Fruit fly (Drosophila melanogaster): ENCODE data around the gene CG17186.

CG17186 gene

DNA sequence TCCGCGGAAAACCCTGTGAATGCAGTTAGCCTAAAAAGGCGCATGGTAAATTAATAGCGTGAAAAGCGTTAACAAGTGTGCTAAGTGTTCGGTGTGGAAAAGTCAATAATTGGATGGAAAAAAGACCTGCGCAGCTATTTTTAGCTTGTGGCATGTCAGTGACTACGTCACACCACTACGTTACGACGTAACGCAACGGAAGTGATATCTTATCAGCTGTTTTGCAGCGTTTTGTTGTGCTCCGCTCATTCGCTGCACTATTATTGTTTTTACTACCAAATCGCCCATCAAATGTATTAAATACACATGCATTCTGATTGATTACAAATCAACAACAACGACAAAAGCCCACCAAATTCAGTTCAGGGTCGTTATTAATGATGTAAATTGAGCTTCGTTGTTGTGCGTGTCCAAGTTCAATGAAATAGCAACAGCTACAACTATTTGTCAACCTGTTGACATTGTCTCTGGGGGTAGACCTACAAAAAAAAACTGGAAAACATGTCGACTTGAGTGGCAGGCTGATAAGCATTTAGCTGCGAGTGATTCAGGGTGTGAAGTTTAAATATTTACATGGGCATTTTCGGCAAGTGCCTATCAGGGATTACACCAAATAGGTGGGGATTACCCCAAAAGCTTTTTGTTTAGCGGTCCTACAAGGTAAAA lies 29.6 kb downstream of the CG17186 start (continued):
- no peak for TF ChIP-seq CG8290 (GFP tag; optimal IDR thresholded peaks at IDR 0.05)
- peak in 1 of 2 experiments; percentile 61 for TF ChIP-seq CG8290 (tag; optimal IDR thresholded peaks at IDR 0.05)
- TF ChIP-seq chinmo (GFP tag; IDR thresholded peaks at IDR 0.05; ENCODE audit: partially characterized antibody) = peak; percentile 98
- TF ChIP-seq dan (GFP tag; IDR thresholded peaks at IDR 0.05) = no peak
- TF ChIP-seq Fer1 (GFP tag; optimal IDR thresholded peaks at IDR 0.05) = peak; percentile 43
- no peak for TF ChIP-seq Sin3A (optimal IDR thresholded peaks at IDR 0.05)
- peak; percentile 53 for TF ChIP-seq YL-1 (GFP tag; optimal IDR thresholded peaks at IDR 0.05)
- peak in 1 of 2 experiments; percentile 60 for TF ChIP-seq bsh (GFP tag; optimal IDR thresholded peaks at IDR 0.05)
- no peak for TF ChIP-seq nau (GFP tag; optimal IDR thresholded peaks at IDR 0.05)
- TF ChIP-seq lab (GFP tag; optimal IDR thresholded peaks at IDR 0.05) = no peak
- TF ChIP-seq CG12659 (GFP tag; optimal IDR thresholded peaks at IDR 0.05) = no peak
- TF ChIP-seq CG11504 (tag; optimal IDR thresholded peaks at IDR 0.05) = no peak
- no peak for TF ChIP-seq CG30403 (GFP tag; optimal IDR thresholded peaks at IDR 0.05)
- no peak for TF ChIP-seq CG4730 (GFP tag; IDR thresholded peaks at IDR 0.05)
- peak; percentile 66 for TF ChIP-seq CG13296 (GFP tag; optimal IDR thresholded peaks at IDR 0.05)
- no peak for TF ChIP-seq sens-2 (GFP tag; IDR thresholded peaks at IDR 0.05)
- no peak for TF ChIP-seq CG4617 (GFP tag; optimal IDR thresholded peaks at IDR 0.05; ENCODE audit: borderline replicate concordance)
- TF ChIP-seq CG4707 (GFP tag; optimal IDR thresholded peaks at IDR 0.05) = peak; percentile 62
- no peak for TF ChIP-seq CG9932 (GFP tag; IDR thresholded peaks at IDR 0.05)
- peak; percentile 71 for TF ChIP-seq CG17912 (GFP tag; optimal IDR thresholded peaks at IDR 0.05)
- TF ChIP-seq CG12391 (tag; optimal IDR thresholded peaks at IDR 0.05) = no peak
- no peak; the same call in 1 of the 2 replicates for TF ChIP-seq ranshi (GFP tag; IDR thresholded peaks at IDR 0.05)
- no peak for TF ChIP-seq zf30C (GFP tag; optimal IDR thresholded peaks at IDR 0.05)
- TF ChIP-seq Med (GFP tag) = peak; percentile 19
- no peak for TF ChIP-seq CG32767 (GFP tag; IDR thresholded peaks at IDR 0.05)
- TF ChIP-seq Doc3 (GFP tag; IDR thresholded peaks at IDR 0.05; ENCODE audit: partially characterized antibody) = no peak
- no peak for TF ChIP-seq Optix (GFP tag; IDR thresholded peaks at IDR 0.05)
- TF ChIP-seq CG15073 (GFP tag; optimal IDR thresholded peaks at IDR 0.05) = no peak
- no peak for TF ChIP-seq CG13894 (tag; optimal IDR thresholded peaks at IDR 0.05)
- TF ChIP-seq Usf (GFP tag; optimal IDR thresholded peaks at IDR 0.05) = no peak
- TF ChIP-seq lilli (GFP tag; optimal IDR thresholded peaks at IDR 0.05) = no peak
- no peak for TF ChIP-seq stwl (tag; optimal IDR thresholded peaks at IDR 0.05)
- TF ChIP-seq CG13424 (tag; optimal IDR thresholded peaks at IDR 0.05) = peak; percentile 65
- no peak for TF ChIP-seq Mad (GFP tag; optimal IDR thresholded peaks at IDR 0.05)
- no peak for TF ChIP-seq insv (GFP tag; optimal IDR thresholded peaks at IDR 0.05)
- no peak for TF ChIP-seq Mrtf (GFP tag; IDR thresholded peaks at IDR 0.05)
- no peak for TF ChIP-seq CG3838 (GFP tag; optimal IDR thresholded peaks at IDR 0.05)
- TF ChIP-seq CG8944 (GFP tag; optimal IDR thresholded peaks at IDR 0.05) = no peak
- no peak for TF ChIP-seq CG6683 (GFP tag; optimal IDR thresholded peaks at IDR 0.05)
- TF ChIP-seq Ssrp (tag; optimal IDR thresholded peaks at IDR 0.05) = no peak
- TF ChIP-seq tup (GFP tag; optimal IDR thresholded peaks at IDR 0.05) = no peak
- no peak for TF ChIP-seq sc (optimal IDR thresholded peaks at IDR 0.05)
- peak; percentile 12 for TF ChIP-seq sc (GFP tag; optimal IDR thresholded peaks at IDR 0.05)
- no peak for TF ChIP-seq NC2α (GFP tag; optimal IDR thresholded peaks at IDR 0.05)
- no peak for TF ChIP-seq dm (GFP tag; optimal IDR thresholded peaks at IDR 0.05)
- TF ChIP-seq Six4 (GFP tag; optimal IDR thresholded peaks at IDR 0.05) = no peak
- TF ChIP-seq Hr39 (optimal IDR thresholded peaks at IDR 0.05) = no peak
- no peak for TF ChIP-seq CG7745 (tag; optimal IDR thresholded peaks at IDR 0.05)
- no peak for TF ChIP-seq Dad (GFP tag; optimal IDR thresholded peaks at IDR 0.05)
- TF ChIP-seq CG14441 (GFP tag; IDR thresholded peaks at IDR 0.05) = no peak
- TF ChIP-seq CG12236 (GFP tag; optimal IDR thresholded peaks at IDR 0.05) = peak; percentile 71

Measured in whole organism, embryonic.